Worm (Caenorhabditis elegans) whole organism, L2 larva: Measurements from ENCODE around the gene R01H2.2.

Experiments
- C34F6.9 ChIP-seq: fragments of 150-350 bp; optimal IDR thresholded peaks from 2 replicates; lab custom pipeline; 2014; ENCODE audit warnings: missing biosample characterization, missing genetic modification characterization
- F13H6.1 ChIP-seq: sonication (generic microtip); optimal IDR thresholded peaks from 2 replicates; lab custom pipeline; 2016; ENCODE audit warnings: missing genetic modification characterization, missing compliant biosample characterization
- R02D3.7 ChIP-seq: fragments of 150-350 bp; optimal IDR thresholded peaks from 2 replicates; lab custom pipeline; 2014; ENCODE audit warnings: missing biosample characterization, missing genetic modification characterization
- Y55F3AM.14 ChIP-seq: fragments of 200-800 bp; sonication (Bioruptor generic); optimal IDR thresholded peaks from 2 replicates; lab custom pipeline; 2018; ENCODE audit warnings: mild to moderate bottlenecking, missing genetic modification characterization, missing compliant biosample characterization
- ZK546.5 ChIP-seq: sonication (generic microtip); optimal IDR thresholded peaks from 2 replicates; lab custom pipeline; 2017; ENCODE audit warnings: missing biosample characterization, missing genetic modification characterization
- aly-2 ChIP-seq: fragments of 150-350 bp; optimal IDR thresholded peaks from 2 replicates; lab custom pipeline; 2014; ENCODE audit warnings: missing biosample characterization, missing genetic modification characterization
- blmp-1 ChIP-seq: sonication (generic microtip); optimal IDR thresholded peaks from 2 replicates; lab custom pipeline; 2017; ENCODE audit warnings: missing genetic modification characterization, mild to moderate bottlenecking, missing compliant biosample characterization, antibody characterized with exemption, moderate library complexity; ENCODE audit not compliant: insufficient read depth
- ceh-16 ChIP-seq: fragments of 150-350 bp; optimal IDR thresholded peaks from 2 replicates; lab custom pipeline; 2014; ENCODE audit warnings: missing biosample characterization, missing genetic modification characterization
- ceh-82 ChIP-seq: fragments of 150-350 bp; optimal IDR thresholded peaks from 2 replicates; lab custom pipeline; 2014; ENCODE audit warnings: missing biosample characterization, missing genetic modification characterization
- crh-2 ChIP-seq: sonication (generic microtip); optimal IDR thresholded peaks from 2 replicates; lab custom pipeline; 2017; ENCODE audit warnings: missing biosample characterization, missing genetic modification characterization
- dmd-4 ChIP-seq: sonication (generic microtip); optimal IDR thresholded peaks from 2 replicates; lab custom pipeline; 2017; ENCODE audit warnings: missing biosample characterization, missing genetic modification characterization
- egl-27 ChIP-seq: sonication (generic microtip); optimal IDR thresholded peaks from 3 replicates; lab custom pipeline; 2017; ENCODE audit warnings: missing biosample characterization, missing genetic modification reagents, missing genetic modification characterization
- elt-1 ChIP-seq: fragments of 150-350 bp; optimal IDR thresholded peaks from 2 replicates; lab custom pipeline; 2014; ENCODE audit warnings: missing biosample characterization, missing genetic modification characterization
- elt-3 ChIP-seq: sonication (generic microtip); optimal IDR thresholded peaks from 2 replicates; lab custom pipeline; 2017; ENCODE audit warnings: missing biosample characterization, missing genetic modification characterization
- fos-1 ChIP-seq: fragments of 150-350 bp; optimal IDR thresholded peaks from 2 replicates; lab custom pipeline; 2014; ENCODE audit warnings: missing biosample characterization, missing genetic modification characterization
- gmeb-1 ChIP-seq: fragments of 150-350 bp; optimal IDR thresholded peaks from 2 replicates; lab custom pipeline; 2014; ENCODE audit warnings: missing biosample characterization, missing genetic modification characterization
- lin-11 ChIP-seq: fragments of 150-350 bp; sonication (generic microtip); optimal IDR thresholded peaks from 2 replicates; lab custom pipeline; 2014; ENCODE audit warnings: missing biosample characterization, missing genetic modification characterization, inconsistent platforms, mixed read lengths
- lin-13 ChIP-seq: fragments of 150-350 bp; optimal IDR thresholded peaks from 2 replicates; lab custom pipeline; 2014; ENCODE audit warnings: missing biosample characterization, missing genetic modification reagents, missing genetic modification characterization
- lsy-2 ChIP-seq, 2 experiments: fragments of 150-350 bp in 1 of 2; sonication (generic microtip) in 1 of 2; optimal IDR thresholded peaks; 2 replicates each; lab custom pipeline; 2014 to 2017; ENCODE audit warnings: missing biosample characterization in 2 of 2, missing genetic modification characterization in 2 of 2
- mab-5 ChIP-seq: fragments of 150-350 bp; optimal IDR thresholded peaks from 2 replicates; lab custom pipeline; 2014; ENCODE audit warnings: missing biosample characterization, missing genetic modification characterization
- mdl-1 ChIP-seq, 2 experiments: fragments of 150-350 bp in 1 of 2; sonication (generic microtip) in 1 of 2; optimal IDR thresholded peaks; 2 replicates each; lab custom pipeline; 2017; ENCODE audit warnings: missing biosample characterization in 2 of 2, missing genetic modification characterization in 2 of 2
- nhr-10 ChIP-seq: sonication (generic microtip); optimal IDR thresholded peaks from 2 replicates; lab custom pipeline; 2017; ENCODE audit warnings: missing biosample characterization, missing genetic modification characterization
- nhr-11 ChIP-seq: fragments of 150-350 bp; optimal IDR thresholded peaks from 2 replicates; lab custom pipeline; 2014; ENCODE audit warnings: missing biosample characterization, missing genetic modification characterization
- nhr-12 ChIP-seq: fragments of 150-350 bp; optimal IDR thresholded peaks from 2 replicates; lab custom pipeline; 2014; ENCODE audit warnings: missing biosample characterization, missing genetic modification characterization
- nhr-129 ChIP-seq: fragments of 150-350 bp; optimal IDR thresholded peaks from 2 replicates; lab custom pipeline; 2014; ENCODE audit warnings: missing biosample characterization, missing genetic modification characterization
- nhr-21 ChIP-seq: fragments of 150-350 bp; optimal IDR thresholded peaks from 2 replicates; lab custom pipeline; 2014; ENCODE audit warnings: missing biosample characterization, missing genetic modification characterization
- nhr-23 ChIP-seq: fragments of 150-350 bp; optimal IDR thresholded peaks from 2 replicates; lab custom pipeline; 2014; ENCODE audit warnings: missing biosample characterization, missing genetic modification reagents, missing genetic modification characterization
- nhr-237 ChIP-seq: fragments of 150-350 bp; optimal IDR thresholded peaks from 2 replicates; lab custom pipeline; 2014; ENCODE audit warnings: missing biosample characterization, missing genetic modification characterization
- nhr-25 ChIP-seq: fragments of 150-350 bp; sonication (generic microtip); optimal IDR thresholded peaks from 3 replicates; lab custom pipeline; 2014; ENCODE audit warnings: missing biosample characterization, missing genetic modification characterization
- nhr-6 ChIP-seq: fragments of 150-350 bp; optimal IDR thresholded peaks from 2 replicates; lab custom pipeline; 2014; ENCODE audit warnings: missing biosample characterization, missing genetic modification characterization
- nhr-77 ChIP-seq: fragments of 150-350 bp; optimal IDR thresholded peaks from 2 replicates; lab custom pipeline; 2014; ENCODE audit warnings: missing biosample characterization, missing genetic modification characterization
- peb-1 ChIP-seq: fragments of 150-350 bp; optimal IDR thresholded peaks from 2 replicates; lab custom pipeline; 2014; ENCODE audit warnings: missing biosample characterization, missing genetic modification characterization
- sem-4 ChIP-seq: fragments of 150-350 bp; optimal IDR thresholded peaks from 2 replicates; lab custom pipeline; 2014; ENCODE audit warnings: missing biosample characterization, missing genetic modification reagents, missing genetic modification characterization
- skn-1 ChIP-seq: sonication (generic microtip); optimal IDR thresholded peaks from 2 replicates; lab custom pipeline; 2017; ENCODE audit warnings: missing biosample characterization, missing genetic modification characterization
- sma-3 ChIP-seq: sonication (generic microtip); optimal IDR thresholded peaks from 2 replicates; lab custom pipeline; 2016; ENCODE audit warnings: missing genetic modification reagents, missing genetic modification characterization, missing compliant biosample characterization
- sma-9 ChIP-seq, 2 experiments: fragments of 150-350 bp in 1 of 2; sonication (generic microtip) in 1 of 2; optimal IDR thresholded peaks; 2 replicates each; lab custom pipeline; 2014 to 2016; ENCODE audit warnings: missing genetic modification characterization in 2 of 2, mild to moderate bottlenecking in 1 of 2, missing biosample characterization in 1 of 2, missing compliant biosample characterization in 1 of 2, missing genetic modification reagents in 1 of 2, moderate library complexity in 1 of 2
- snpc-4 ChIP-seq: fragments of 150-350 bp; optimal IDR thresholded peaks from 2 replicates; lab custom pipeline; 2014; ENCODE audit warnings: missing biosample characterization, missing genetic modification characterization
- unc-39 ChIP-seq: fragments of 150-350 bp; optimal IDR thresholded peaks from 2 replicates; lab custom pipeline; 2014; ENCODE audit warnings: missing biosample characterization, missing genetic modification characterization
- unc-55 ChIP-seq: fragments of 150-350 bp; sonication (generic microtip); optimal IDR thresholded peaks from 3 replicates; lab custom pipeline; 2014; ENCODE audit warnings: missing biosample characterization, missing genetic modification reagents, missing genetic modification characterization
- unc-62 ChIP-seq: fragments of 150-350 bp; optimal IDR thresholded peaks from 2 replicates; lab custom pipeline; 2014; ENCODE audit warnings: missing biosample characterization, missing genetic modification reagents, missing genetic modification characterization
- ztf-1 ChIP-seq: fragments of 200-800 bp; sonication (Bioruptor generic); conservative IDR thresholded peaks from 2 replicates; pipeline ENCODE4 v1.3.6; 2022; ENCODE audit warnings: missing genetic modification characterization, missing compliant biosample characterization
- ztf-11 ChIP-seq: sonication (generic microtip); optimal IDR thresholded peaks from 2 replicates; lab custom pipeline; 2017; ENCODE audit warnings: missing biosample characterization, missing genetic modification characterization
- ztf-4 ChIP-seq: fragments of 150-350 bp; optimal IDR thresholded peaks from 2 replicates; lab custom pipeline; 2014; ENCODE audit warnings: missing biosample characterization, missing genetic modification characterization

Gene R01H2.2

ce11 chrIII:7021156-7021637 is 35.1 kb upstream of the R01H2.2 start, which contains the start of gene rfl-1:
Gene rfl-1 (plus strand): TSS chrIII:7021206.
- TF ChIP-seq mab-5 (tag; lab: Kevin White, UChicago) (no peak), nhr-77 (no peak), nhr-237 (tag; lab: Kevin White, UChicago) (no peak), snpc-4 (tag; lab: Kevin White, UChicago) (no peak), crh-2 (tag; lab: Kevin White, UChicago) (peak; percentile 49), ceh-16 (no peak), nhr-10 (tag; lab: Kevin White, UChicago) (no peak), F13H6.1 (tag; lab: Kevin White, UChicago) (peak; percentile 34), fos-1 (no peak), ztf-11 (no peak), nhr-23 (tag; lab: Kevin White, UChicago) (no peak), nhr-129 (peak; percentile 59), dmd-4 (tag; lab: Kevin White, UChicago) (no peak), ceh-82 (tag; lab: Kevin White, UChicago) (no peak), skn-1 (tag; lab: Kevin White, UChicago) (no peak), gmeb-1 (tag; lab: Kevin White, UChicago) (no peak), R02D3.7 (tag; lab: Kevin White, UChicago) (peak; percentile 86), blmp-1 (tag; lab: Kevin White, UChicago) (no peak), aly-2 (tag; lab: Kevin White, UChicago) (no peak), peb-1 (no peak), mdl-1 (tag; optimal IDR thresholded peaks at IDR 0.05; lab: Kevin White, UChicago) (no peak), egl-27 (tag; lab: Kevin White, UChicago) (no peak), nhr-21 (tag; lab: Kevin White, UChicago) (no peak), ztf-4 (tag; lab: Kevin White, UChicago) (peak; percentile 8), lin-13 (no peak), sma-3 (GFP tag; lab: Kevin White, UChicago) (peak; percentile 37), unc-39 (no peak), nhr-6 (tag; lab: Kevin White, UChicago) (no peak), elt-3 (tag; lab: Kevin White, UChicago) (no peak), sem-4 (tag; lab: Kevin White, UChicago) (no peak), elt-1 (tag; lab: Kevin White, UChicago) (no peak), ZK546.5 (tag; lab: Kevin White, UChicago) (no peak), unc-55 (peak; percentile 79), lin-11 (tag; lab: Kevin White, UChicago) (no peak), nhr-25 (tag; lab: Kevin White, UChicago) (no peak), nhr-11 (tag; lab: Kevin White, UChicago) (no peak), sma-9 (GFP tag; optimal IDR thresholded peaks at IDR 0.05; lab: Kevin White, UChicago) (peak; percentile 6), sma-9 (tag; optimal IDR thresholded peaks at IDR 0.05; lab: Kevin White, UChicago) (no peak), Y55F3AM.14 (GFP tag; lab: Kevin White, UChicago) (no peak), ztf-1 (GFP tag; lab: Robert Waterston, UW) (no peak), nhr-12 (tag; lab: Kevin White, UChicago) (no peak), lsy-2 (tag; optimal IDR thresholded peaks at IDR 0.05; lab: Kevin White, UChicago) (peak; percentile 47 to 84), C34F6.9 (peak; percentile 69)

ce11 chrIII:7025839-7026238 is 30.5 kb upstream of the R01H2.2 start:
- TF ChIP-seq Y55F3AM.14 (GFP tag; lab: Kevin White, UChicago) (no peak), skn-1 (tag; lab: Kevin White, UChicago) (no peak), nhr-11 (tag; lab: Kevin White, UChicago) (no peak), nhr-25 (tag; lab: Kevin White, UChicago) (no peak), lin-13 (no peak), unc-62 (GFP tag; lab: Kevin White, UChicago) (no peak), ceh-82 (tag; lab: Kevin White, UChicago) (no peak), sma-9 (GFP tag; optimal IDR thresholded peaks at IDR 0.05; lab: Kevin White, UChicago) (no peak), sma-9 (tag; optimal IDR thresholded peaks at IDR 0.05; lab: Kevin White, UChicago) (no peak), nhr-12 (tag; lab: Kevin White, UChicago) (no peak), F13H6.1 (tag; lab: Kevin White, UChicago) (no peak), crh-2 (tag; lab: Kevin White, UChicago) (no peak), nhr-6 (tag; lab: Kevin White, UChicago) (no peak), elt-1 (tag; lab: Kevin White, UChicago) (no peak), ztf-11 (no peak)
